Fruit fly (Drosophila melanogaster) whole organism, prepupa: ENCODE data around the gene CG15263.

ENCODE experiments used
- Blimp-1 ChIP-seq: fragments of 200-800 bp; sonication (Bioruptor generic); optimal IDR thresholded peaks from 3 replicates; lab custom pipeline; 2017; ENCODE audit warnings: missing biosample characterization, missing genetic modification characterization, mild to moderate bottlenecking, moderate library complexity, missing genetic modification reagents
- CG10631 ChIP-seq: fragments of 200-800 bp; sonication (Bioruptor generic); optimal IDR thresholded peaks from 2 replicates; lab custom pipeline; 2016; ENCODE audit warnings: missing biosample characterization, missing genetic modification characterization
- CG10669 ChIP-seq: fragments of 200-800 bp; sonication (Bioruptor generic); optimal IDR thresholded peaks from 3 replicates; lab custom pipeline; 2018; ENCODE audit warnings: missing biosample characterization, mild to moderate bottlenecking, missing genetic modification characterization, moderate library complexity
- CG11762 ChIP-seq: fragments of 200-800 bp; sonication (Bioruptor generic); optimal IDR thresholded peaks from 3 replicates; lab custom pipeline; 2016; ENCODE audit warnings: missing biosample characterization, missing genetic modification characterization; ENCODE audit not compliant: insufficient read depth
- CG11902 ChIP-seq: fragments of 200-800 bp; sonication (Bioruptor generic); optimal IDR thresholded peaks from 3 replicates; lab custom pipeline; 2016; ENCODE audit warnings: missing biosample characterization, missing genetic modification characterization
- CG15336 ChIP-seq: fragments of 200-800 bp; sonication (Bioruptor generic); IDR thresholded peaks from 2 replicates; pipeline ENCODE4 v1.3.6; 2022; ENCODE audit warnings: missing biosample characterization, missing genetic modification characterization
- CG1621 ChIP-seq: fragments of 200-800 bp; sonication (Bioruptor generic); optimal IDR thresholded peaks from 3 replicates; lab custom pipeline; 2018; ENCODE audit warnings: missing biosample characterization, mild to moderate bottlenecking, missing genetic modification characterization
- CG16779 ChIP-seq: fragments of 200-800 bp; sonication (Bioruptor generic); optimal IDR thresholded peaks from 3 replicates; lab custom pipeline; 2017; ENCODE audit warnings: missing biosample characterization, mild to moderate bottlenecking, missing genetic modification characterization
- CG3032 ChIP-seq: fragments of 200-800 bp; optimal IDR thresholded peaks from 2 replicates; lab custom pipeline; 2019; ENCODE audit warnings: missing biosample characterization, mild to moderate bottlenecking, missing genetic modification characterization, moderate library complexity
- CG4318 ChIP-seq: fragments of 200-800 bp; sonication (Bioruptor generic); optimal IDR thresholded peaks from 3 replicates; lab custom pipeline; 2017; ENCODE audit warnings: missing biosample characterization, mild to moderate bottlenecking, missing genetic modification characterization
- CG6163 ChIP-seq: fragments of 200-800 bp; sonication (Bioruptor generic); IDR thresholded peaks from 3 replicates; pipeline ENCODE4 v1.3.6; 2022; ENCODE audit warnings: missing biosample characterization, missing genetic modification characterization
- CG6276 ChIP-seq: fragments of 200-800 bp; sonication (Bioruptor generic); optimal IDR thresholded peaks from 2 replicates; lab custom pipeline; 2017; ENCODE audit warnings: missing biosample characterization, mild to moderate bottlenecking, missing genetic modification characterization
- CG6854 ChIP-seq: fragments of 200-800 bp; sonication (Bioruptor generic); optimal IDR thresholded peaks from 2 replicates; lab custom pipeline; 2017; ENCODE audit warnings: missing biosample characterization, mild to moderate bottlenecking, missing genetic modification characterization
- CG8319 ChIP-seq: fragments of 200-800 bp; sonication (Bioruptor generic); optimal IDR thresholded peaks from 3 replicates; lab custom pipeline; 2016; ENCODE audit warnings: missing biosample characterization, missing genetic modification characterization
- CG8632 ChIP-seq: fragments of 200-800 bp; sonication (Bioruptor generic); optimal IDR thresholded peaks from 3 replicates; lab custom pipeline; 2016; ENCODE audit warnings: missing biosample characterization, missing genetic modification characterization
- CG9139 ChIP-seq: fragments of 200-800 bp; sonication (Bioruptor generic); optimal IDR thresholded peaks from 3 replicates; lab custom pipeline; 2017; ENCODE audit warnings: missing biosample characterization, mild to moderate bottlenecking, missing genetic modification characterization
- Eip75B ChIP-seq: fragments of 200-800 bp; sonication (Bioruptor generic); optimal IDR thresholded peaks from 3 replicates; lab custom pipeline; 2016; ENCODE audit warnings: missing biosample characterization, missing genetic modification characterization
- Eip78C ChIP-seq: fragments of 200-800 bp; sonication (Bioruptor generic); peaks from one replicate; lab custom pipeline; 2016; ENCODE audit warnings: missing biosample characterization, missing genetic modification characterization
- Eip93F ChIP-seq: fragments of 200-800 bp; sonication (Bioruptor generic); optimal IDR thresholded peaks from 2 replicates; lab custom pipeline; 2016; ENCODE audit warnings: missing biosample characterization, mild to moderate bottlenecking, missing genetic modification characterization
- Ets21C ChIP-seq: fragments of 200-800 bp; sonication (Bioruptor generic); optimal IDR thresholded peaks from 3 replicates; lab custom pipeline; 2016; ENCODE audit warnings: missing biosample characterization, missing genetic modification characterization
- Ets96B ChIP-seq: fragments of 200-800 bp; optimal IDR thresholded peaks from 2 replicates; lab custom pipeline; 2019; ENCODE audit warnings: missing biosample characterization, mild to moderate bottlenecking, missing genetic modification characterization, moderate library complexity
- Gug ChIP-seq: fragments of 200-800 bp; sonication (Bioruptor generic); IDR thresholded peaks from 2 replicates; pipeline ENCODE4 v1.3.6; 2022; ENCODE audit warnings: missing biosample characterization, missing genetic modification characterization
- Hr38 ChIP-seq: sonication (Bioruptor generic); optimal IDR thresholded peaks from 2 replicates; lab custom pipeline; 2016; ENCODE audit warnings: missing biosample characterization, missing genetic modification characterization
- Smox ChIP-seq: fragments of 200-800 bp; sonication (Bioruptor generic); optimal IDR thresholded peaks from 3 replicates; lab custom pipeline; 2016; ENCODE audit warnings: missing biosample characterization, missing genetic modification characterization
- Sox102F ChIP-seq: fragments of 200-800 bp; sonication (Bioruptor generic); optimal IDR thresholded peaks from 2 replicates; lab custom pipeline; 2016; ENCODE audit warnings: missing biosample characterization, mild to moderate bottlenecking, missing genetic modification characterization
- Sox14 ChIP-seq: fragments of 200-800 bp; sonication (Bioruptor generic); optimal IDR thresholded peaks from 3 replicates; lab custom pipeline; 2016; ENCODE audit warnings: missing biosample characterization, missing genetic modification characterization
- Sox15 ChIP-seq: fragments of 200-800 bp; sonication (Bioruptor generic); optimal IDR thresholded peaks from 3 replicates; lab custom pipeline; 2016; ENCODE audit warnings: missing biosample characterization, missing genetic modification characterization
- achi ChIP-seq: fragments of 200-800 bp; sonication (Bioruptor generic); optimal IDR thresholded peaks from 3 replicates; lab custom pipeline; 2016; ENCODE audit warnings: missing biosample characterization, missing genetic modification characterization
- acj6 ChIP-seq: fragments of 200-800 bp; sonication (Bioruptor generic); optimal IDR thresholded peaks from 3 replicates; lab custom pipeline; 2016; ENCODE audit warnings: missing biosample characterization, missing genetic modification characterization
- cyc ChIP-seq: fragments of 200-800 bp; sonication (Bioruptor generic); optimal IDR thresholded peaks from 3 replicates; lab custom pipeline; 2016; ENCODE audit warnings: missing biosample characterization, missing genetic modification characterization
- dac ChIP-seq: fragments of 200-800 bp; sonication (Bioruptor generic); optimal IDR thresholded peaks from 2 replicates; lab custom pipeline; 2017; ENCODE audit warnings: missing biosample characterization, mild to moderate bottlenecking, missing genetic modification characterization
- dsx ChIP-seq: fragments of 200-800 bp; optimal IDR thresholded peaks from 3 replicates; lab custom pipeline; 2019; ENCODE audit warnings: missing biosample characterization, mild to moderate bottlenecking, missing genetic modification characterization, moderate library complexity; ENCODE audit not compliant: poor library complexity, severe bottlenecking
- esn ChIP-seq: fragments of 200-800 bp; sonication (Bioruptor generic); optimal IDR thresholded peaks from 2 replicates; lab custom pipeline; 2016; ENCODE audit warnings: missing biosample characterization, mild to moderate bottlenecking, missing genetic modification characterization, moderate library complexity
- fd85E ChIP-seq: fragments of 200-800 bp; sonication (Bioruptor generic); optimal IDR thresholded peaks from 3 replicates; lab custom pipeline; 2016; ENCODE audit warnings: missing biosample characterization, missing genetic modification characterization
- fkh ChIP-seq: fragments of 200-800 bp; sonication (Bioruptor generic); optimal IDR thresholded peaks from 3 replicates; lab custom pipeline; 2017; ENCODE audit warnings: missing biosample characterization, mild to moderate bottlenecking, missing genetic modification characterization, moderate library complexity
- net ChIP-seq: fragments of 200-800 bp; sonication (Bioruptor generic); optimal IDR thresholded peaks from 3 replicates; lab custom pipeline; 2016; ENCODE audit warnings: missing biosample characterization, missing genetic modification characterization
- salr ChIP-seq, 2 experiments: fragments of 200-800 bp; sonication (Bioruptor generic); optimal IDR thresholded peaks; 3 replicates each; lab custom pipeline; 2016 to 2018; ENCODE audit warnings: missing biosample characterization in 2 of 2, missing genetic modification characterization in 2 of 2, mild to moderate bottlenecking in 1 of 2
- spab ChIP-seq: fragments of 200-800 bp; sonication (Bioruptor generic); optimal IDR thresholded peaks from 2 replicates; lab custom pipeline; 2017; ENCODE audit warnings: missing biosample characterization, mild to moderate bottlenecking, missing genetic modification characterization, missing genetic modification reagents
- ss ChIP-seq, 2 experiments: fragments of 200-800 bp; sonication (Bioruptor generic); optimal IDR thresholded peaks; 2 replicates in 1 of 2; 3 replicates in 1 of 2; lab custom pipeline; 2017 to 2018; ENCODE audit warnings: mild to moderate bottlenecking in 2 of 2, missing biosample characterization in 2 of 2, missing genetic modification characterization in 2 of 2, moderate library complexity in 1 of 2
- svp ChIP-seq: fragments of 200-800 bp; sonication (Bioruptor generic); peaks from one replicate; lab custom pipeline; 2016; ENCODE audit warnings: missing biosample characterization, missing genetic modification characterization
- topi ChIP-seq: fragments of 200-800 bp; sonication (Bioruptor generic); optimal IDR thresholded peaks from 3 replicates; lab custom pipeline; 2016; ENCODE audit warnings: missing biosample characterization, missing genetic modification characterization
- vri ChIP-seq: fragments of 200-800 bp; sonication (Bioruptor generic); optimal IDR thresholded peaks from 3 replicates; lab custom pipeline; 2016; ENCODE audit warnings: missing biosample characterization, mild to moderate bottlenecking, missing genetic modification characterization

CG15263 gene

DNA sequence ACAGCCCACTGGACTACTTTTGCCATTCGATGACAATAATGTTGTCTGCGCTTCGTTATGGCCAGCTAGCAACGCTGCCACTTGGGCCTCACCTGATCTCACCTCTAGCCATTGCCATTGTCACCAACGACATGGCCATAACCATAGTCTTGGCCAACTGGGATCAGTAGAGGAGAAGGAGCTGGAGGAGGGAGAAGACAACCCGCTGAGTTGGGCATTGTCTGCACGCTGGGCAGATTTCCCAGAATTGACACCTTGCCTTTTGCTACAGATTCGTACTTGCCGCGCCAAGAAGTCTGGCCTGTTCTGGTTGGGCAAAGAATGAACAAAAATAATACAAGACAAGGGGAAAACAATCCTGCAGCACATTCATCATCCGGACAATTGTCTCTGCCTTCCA lies 38.4 kb downstream of the CG15263 start:
- TF ChIP-seq esn (GFP tag; lab: Kevin White, UChicago) = no peak
- TF ChIP-seq CG16779 = no peak
- TF ChIP-seq Sox14 (GFP tag; lab: Kevin White, UChicago) = no peak
- no peak for TF ChIP-seq Gug (GFP tag; lab: Robert Waterston, UW)
- no peak for TF ChIP-seq Ets96B
- no peak for TF ChIP-seq Eip75B
- TF ChIP-seq cyc (GFP tag; lab: Kevin White, UChicago) = no peak
- TF ChIP-seq Hr38 (GFP tag; lab: Kevin White, UChicago) = no peak
- no peak for TF ChIP-seq CG8319 (GFP tag; lab: Kevin White, UChicago)
- TF ChIP-seq CG3032 (tag; lab: Kevin White, UChicago) = no peak
- TF ChIP-seq CG1621 (tag; lab: Kevin White, UChicago) = no peak
- no peak for TF ChIP-seq ss (GFP tag; optimal IDR thresholded peaks at IDR 0.05; lab: Kevin White, UChicago)
- TF ChIP-seq spab (GFP tag; lab: Kevin White, UChicago) = no peak
- TF ChIP-seq fkh (GFP tag; lab: Kevin White, UChicago) = no peak
- TF ChIP-seq CG4318 (GFP tag; lab: Kevin White, UChicago) = no peak

- TF ChIP-seq CG4318 (GFP tag; lab: Kevin White, UChicago) = no peak
- TF ChIP-seq CG11902 = no peak
- no peak for TF ChIP-seq dsx (GFP tag; lab: Kevin White, UChicago)
- TF ChIP-seq Sox14 (GFP tag; lab: Kevin White, UChicago) = no peak
- TF ChIP-seq Eip78C (GFP tag; lab: Kevin White, UChicago) = no peak
- TF ChIP-seq fkh (GFP tag; lab: Kevin White, UChicago) = peak; percentile 83
Measured at dm6 chr2L:15324103-15324840, 39.5 kb downstream of the CG15263 start.

dm6 chr2L:15325555-15326285 lies 40.9 kb downstream of the CG15263 start:
- TF ChIP-seq CG9139 (GFP tag; lab: Kevin White, UChicago) (no peak), CG6163 (GFP tag; lab: Robert Waterston, UW) (no peak), fd85E (GFP tag; lab: Kevin White, UChicago) (no peak), CG11762 (no peak), dsx (GFP tag; lab: Kevin White, UChicago) (no peak), acj6 (GFP tag; lab: Kevin White, UChicago) (no peak), CG10631 (no peak), Ets96B (no peak), CG8319 (GFP tag; lab: Kevin White, UChicago) (no peak), cyc (GFP tag; lab: Kevin White, UChicago) (no peak), CG6854 (GFP tag; lab: Kevin White, UChicago) (no peak), Ets21C (GFP tag; lab: Kevin White, UChicago) (no peak), Sox15 (no peak), Sox14 (GFP tag; lab: Kevin White, UChicago) (no peak), CG4318 (GFP tag; lab: Kevin White, UChicago) (no peak), Sox102F (no peak), dac (GFP tag; lab: Kevin White, UChicago) (no peak), Eip93F (GFP tag; lab: Kevin White, UChicago) (no peak), esn (GFP tag; lab: Kevin White, UChicago) (peak; percentile 16), CG1621 (tag; lab: Kevin White, UChicago) (no peak), CG3032 (tag; lab: Kevin White, UChicago) (no peak), topi (GFP tag; lab: Kevin White, UChicago) (no peak), CG16779 (no peak), vri (peak; percentile 0), CG15336 (GFP tag; lab: Robert Waterston, UW) (no peak), CG10669 (no peak), svp (GFP tag; lab: Kevin White, UChicago) (peak; percentile 56), Eip75B (no peak), Hr38 (GFP tag; lab: Kevin White, UChicago) (no peak), salr (GFP tag; optimal IDR thresholded peaks at IDR 0.05; lab: Kevin White, UChicago) (no peak), CG8632 (GFP tag; lab: Kevin White, UChicago) (no peak), CG6276 (no peak), spab (GFP tag; lab: Kevin White, UChicago) (no peak), achi (GFP tag; lab: Kevin White, UChicago) (no peak), Gug (GFP tag; lab: Robert Waterston, UW) (no peak), net (GFP tag; lab: Kevin White, UChicago) (no peak), Blimp-1 (GFP tag; lab: Kevin White, UChicago) (no peak), CG11902 (no peak), Smox (peak; percentile 20)
